Fruit fly (Drosophila melanogaster) whole organism, adult: ENCODE measurements around the gene CG42404.

ENCODE experiments used
- CG11617 ChIP-seq: fragments of 200-800 bp; sonication (Bioruptor generic); optimal IDR thresholded peaks from 2 replicates; lab custom pipeline; 2017; ENCODE audit warnings: mild to moderate bottlenecking, missing biosample characterization, missing genetic modification reagents, missing genetic modification characterization
- CG12768 ChIP-seq: fragments of 200-800 bp; sonication (Bioruptor generic); optimal IDR thresholded peaks from 2 replicates; lab custom pipeline; 2017; ENCODE audit warnings: missing biosample characterization, missing genetic modification characterization, mild to moderate bottlenecking, moderate library complexity, missing genetic modification reagents
- CG33017 ChIP-seq: fragments of 200-800 bp; sonication (Bioruptor generic); optimal IDR thresholded peaks from 2 replicates; lab custom pipeline; 2018; ENCODE audit warnings: missing biosample characterization, mild to moderate bottlenecking, missing genetic modification characterization, moderate library complexity
- CG5204 ChIP-seq: fragments of 200-800 bp; sonication (Bioruptor generic); optimal IDR thresholded peaks from 2 replicates; lab custom pipeline; 2016; ENCODE audit warnings: missing biosample characterization, missing genetic modification characterization
- Crg-1 ChIP-seq: fragments of 200-800 bp; sonication (Bioruptor generic); optimal IDR thresholded peaks from 2 replicates; lab custom pipeline; 2016; ENCODE audit warnings: missing biosample characterization, missing genetic modification characterization
- Hr96 ChIP-seq: fragments of 200-800 bp; sonication (Bioruptor generic); optimal IDR thresholded peaks from 2 replicates; lab custom pipeline; 2016; ENCODE audit warnings: missing biosample characterization, missing genetic modification characterization
- cic ChIP-seq: fragments of 200-800 bp; sonication (Bioruptor generic); optimal IDR thresholded peaks from 2 replicates; lab custom pipeline; 2017; ENCODE audit warnings: missing biosample characterization, mild to moderate bottlenecking, missing genetic modification characterization, moderate library complexity
- cnc ChIP-seq, 2 experiments: fragments of >200 bp; optimal IDR thresholded peaks; 2 replicates each; lab custom pipeline; 2017
- kay ChIP-seq: fragments of 200-800 bp; sonication (Bioruptor generic); peaks from one replicate; lab custom pipeline; 2016; ENCODE audit warnings: missing biosample characterization, missing genetic modification characterization, borderline replicate concordance
- ovo ChIP-seq: fragments of 200-800 bp; sonication (Bioruptor generic); optimal IDR thresholded peaks from 2 replicates; lab custom pipeline; 2016; ENCODE audit warnings: missing biosample characterization, missing genetic modification characterization

dm6 chr3R:15263946-15264345 is 14.1 kb downstream of the CG42404 start:
- TF ChIP-seq CG12768 (GFP tag; lab: Kevin White, UChicago) (no peak), cic (no peak), kay (no peak), CG33017 (no peak), ovo (GFP tag; lab: Kevin White, UChicago) (no peak), cnc (optimal IDR thresholded peaks at IDR 0.05; lab: Kevin White, UChicago) (no peak), CG11617 (no peak), Crg-1 (GFP tag; lab: Kevin White, UChicago) (no peak), Hr96 (no peak), CG5204 (GFP tag; lab: Kevin White, UChicago) (no peak)
